Fruit fly (Drosophila melanogaster) whole organism, adult: Measurements from ENCODE around the gene CG8851.

Experiments
- CG11617 ChIP-seq: fragments of 200-800 bp; sonication (Bioruptor generic); optimal IDR thresholded peaks from 2 replicates; lab custom pipeline; 2017; ENCODE audit warnings: mild to moderate bottlenecking, missing biosample characterization, missing genetic modification reagents, missing genetic modification characterization
- CG12768 ChIP-seq: fragments of 200-800 bp; sonication (Bioruptor generic); optimal IDR thresholded peaks from 2 replicates; lab custom pipeline; 2017; ENCODE audit warnings: missing biosample characterization, missing genetic modification characterization, mild to moderate bottlenecking, moderate library complexity, missing genetic modification reagents
- CG14711 ChIP-seq: fragments of 200-800 bp; sonication (Bioruptor generic); optimal IDR thresholded peaks from 2 replicates; lab custom pipeline; 2018; ENCODE audit warnings: missing biosample characterization, mild to moderate bottlenecking, missing genetic modification characterization, moderate library complexity
- CG1620 ChIP-seq: fragments of 200-800 bp; sonication (Bioruptor generic); optimal IDR thresholded peaks from 2 replicates; lab custom pipeline; 2016; ENCODE audit warnings: missing biosample characterization, missing genetic modification characterization
- CG33017 ChIP-seq: fragments of 200-800 bp; sonication (Bioruptor generic); optimal IDR thresholded peaks from 2 replicates; lab custom pipeline; 2018; ENCODE audit warnings: missing biosample characterization, mild to moderate bottlenecking, missing genetic modification characterization, moderate library complexity
- CG5204 ChIP-seq: fragments of 200-800 bp; sonication (Bioruptor generic); optimal IDR thresholded peaks from 2 replicates; lab custom pipeline; 2016; ENCODE audit warnings: missing biosample characterization, missing genetic modification characterization
- CG7045 ChIP-seq: fragments of 200-800 bp; sonication (Bioruptor generic); optimal IDR thresholded peaks from 2 replicates; lab custom pipeline; 2017; ENCODE audit warnings: missing biosample characterization, mild to moderate bottlenecking, missing genetic modification characterization
- CG7101 ChIP-seq: fragments of 200-800 bp; sonication (Bioruptor generic); optimal IDR thresholded peaks from 2 replicates; lab custom pipeline; 2018; ENCODE audit warnings: missing biosample characterization, mild to moderate bottlenecking, missing genetic modification characterization, moderate library complexity
- Clk ChIP-seq: fragments of 200-800 bp; sonication (Bioruptor generic); optimal IDR thresholded peaks from 2 replicates; lab custom pipeline; 2017; ENCODE audit warnings: missing biosample characterization, missing genetic modification characterization
- Crg-1 ChIP-seq: fragments of 200-800 bp; sonication (Bioruptor generic); optimal IDR thresholded peaks from 2 replicates; lab custom pipeline; 2016; ENCODE audit warnings: missing biosample characterization, missing genetic modification characterization
- Hr96 ChIP-seq: fragments of 200-800 bp; sonication (Bioruptor generic); optimal IDR thresholded peaks from 2 replicates; lab custom pipeline; 2016; ENCODE audit warnings: missing biosample characterization, missing genetic modification characterization
- Mnt ChIP-seq: fragments of 200-800 bp; sonication (Bioruptor generic); optimal IDR thresholded peaks from 2 replicates; lab custom pipeline; 2016; ENCODE audit warnings: missing biosample characterization, mild to moderate bottlenecking, missing genetic modification characterization
- bab1 ChIP-seq: fragments of 200-800 bp; sonication (Bioruptor generic); optimal IDR thresholded peaks from 3 replicates; lab custom pipeline; 2019; ENCODE audit warnings: missing biosample characterization, mild to moderate bottlenecking, missing genetic modification characterization, moderate library complexity
- cic ChIP-seq: fragments of 200-800 bp; sonication (Bioruptor generic); optimal IDR thresholded peaks from 2 replicates; lab custom pipeline; 2017; ENCODE audit warnings: missing biosample characterization, mild to moderate bottlenecking, missing genetic modification characterization, moderate library complexity
- cnc ChIP-seq, 2 experiments: fragments of >200 bp; optimal IDR thresholded peaks; 2 replicates each; lab custom pipeline; 2017
- kay ChIP-seq: fragments of 200-800 bp; sonication (Bioruptor generic); peaks from one replicate; lab custom pipeline; 2016; ENCODE audit warnings: missing biosample characterization, missing genetic modification characterization, borderline replicate concordance
- ovo ChIP-seq: fragments of 200-800 bp; sonication (Bioruptor generic); optimal IDR thresholded peaks from 2 replicates; lab custom pipeline; 2016; ENCODE audit warnings: missing biosample characterization, missing genetic modification characterization
- pad ChIP-seq: fragments of 200-800 bp; sonication (Bioruptor generic); optimal IDR thresholded peaks from 3 replicates; lab custom pipeline; 2017; ENCODE audit warnings: missing biosample characterization, missing genetic modification characterization, mild to moderate bottlenecking, moderate library complexity, missing genetic modification reagents
- tj ChIP-seq: fragments of 200-800 bp; sonication (Bioruptor generic); optimal IDR thresholded peaks from 3 replicates; lab custom pipeline; 2017; ENCODE audit warnings: missing biosample characterization, mild to moderate bottlenecking, missing genetic modification characterization, moderate library complexity
- toe ChIP-seq: fragments of 200-800 bp; sonication (Bioruptor generic); optimal IDR thresholded peaks from 2 replicates; lab custom pipeline; 2016; ENCODE audit warnings: missing biosample characterization, missing genetic modification characterization

The CG8851 gene

DNA sequence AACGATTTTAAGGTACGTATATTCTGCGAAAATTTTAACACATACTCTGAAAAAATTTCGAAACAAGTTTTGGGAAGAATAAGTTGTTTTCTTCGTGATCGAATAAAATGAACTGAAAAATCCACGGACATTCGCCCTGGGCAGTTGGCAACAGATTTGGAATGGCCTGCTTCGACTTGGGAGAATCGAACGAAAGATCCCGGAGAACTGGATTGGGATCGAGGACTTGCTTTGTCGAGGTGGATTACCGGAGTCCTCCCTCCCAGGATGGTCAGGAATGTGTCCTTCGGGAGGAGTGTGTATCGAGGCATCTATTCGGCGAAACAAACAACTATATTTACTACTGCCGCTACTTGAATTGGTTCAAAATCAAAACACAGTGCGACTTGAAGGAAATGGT, at the start of gene CG8851, which contains the start of gene CG3213:
CG8851 (plus strand) TSS at position 127 of the 400 bp plus-strand sequence.
CG3213 (minus strand) TSS at position 101 of the 400 bp plus-strand sequence.
- TF ChIP-seq bab1 (GFP tag; lab: Kevin White, UChicago) (no peak), ovo (no peak), pad (no peak), Hr96 (no peak), toe (GFP tag; lab: Kevin White, UChicago) (no peak), CG14711 (no peak), cic (GFP tag; lab: Kevin White, UChicago) (no peak), CG5204 (GFP tag; lab: Kevin White, UChicago) (no peak), Crg-1 (GFP tag; lab: Kevin White, UChicago) (no peak), Mnt (no peak), kay (GFP tag; lab: Kevin White, UChicago) (no peak), tj (GFP tag; lab: Kevin White, UChicago) (no peak), CG11617 (GFP tag; lab: Kevin White, UChicago) (no peak), cnc (optimal IDR thresholded peaks at IDR 0.05; lab: Kevin White, UChicago) (no peak), CG12768 (no peak), CG7101 (tag; lab: Kevin White, UChicago) (no peak), CG1620 (GFP tag; lab: Kevin White, UChicago) (no peak)

DNA sequence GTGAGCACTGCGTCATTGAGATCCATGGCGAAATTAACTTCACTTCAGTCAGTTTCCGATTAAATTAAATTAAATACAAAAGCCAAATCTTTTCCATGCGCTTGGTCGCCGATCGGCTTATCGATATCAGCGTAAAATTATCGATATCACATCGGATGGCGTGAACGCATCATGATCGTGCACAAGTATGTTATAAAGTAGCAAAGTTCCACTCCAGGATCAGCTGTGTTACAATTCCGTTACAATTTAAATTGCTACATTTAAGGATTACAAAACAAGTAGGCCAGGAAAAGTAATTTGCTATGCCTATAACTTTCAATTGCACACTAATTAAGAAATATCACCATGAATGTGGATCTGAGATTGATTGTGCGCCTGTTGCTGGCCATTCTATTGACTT, 49.6 kb upstream of the CG8851 start, which contains the start of the genes Pif1 and CG31776:
Pif1 (minus strand) TSS at position 136 of the 400 bp plus-strand sequence.
CG31776 (plus strand) TSS at position 314 of the 400 bp plus-strand sequence.
- TF ChIP-seq kay (GFP tag; lab: Kevin White, UChicago) (no peak), bab1 (GFP tag; lab: Kevin White, UChicago) (peak; percentile 40), Hr96 (no peak), ovo (no peak), CG7101 (tag; lab: Kevin White, UChicago) (no peak), pad (no peak), Mnt (peak; percentile 70), CG12768 (no peak), Crg-1 (GFP tag; lab: Kevin White, UChicago) (no peak), CG7045 (GFP tag; lab: Kevin White, UChicago) (no peak), CG14711 (no peak), CG5204 (GFP tag; lab: Kevin White, UChicago) (no peak), CG33017 (tag; lab: Kevin White, UChicago) (no peak), toe (GFP tag; lab: Kevin White, UChicago) (no peak), Clk (GFP tag; lab: Kevin White, UChicago) (no peak), CG11617 (GFP tag; lab: Kevin White, UChicago) (no peak), CG1620 (GFP tag; lab: Kevin White, UChicago) (no peak), cnc (optimal IDR thresholded peaks at IDR 0.05; lab: Kevin White, UChicago) (peak in 1 of 2 experiments; percentile 12), tj (GFP tag; lab: Kevin White, UChicago) (no peak), cic (GFP tag; lab: Kevin White, UChicago) (no peak)

DNA sequence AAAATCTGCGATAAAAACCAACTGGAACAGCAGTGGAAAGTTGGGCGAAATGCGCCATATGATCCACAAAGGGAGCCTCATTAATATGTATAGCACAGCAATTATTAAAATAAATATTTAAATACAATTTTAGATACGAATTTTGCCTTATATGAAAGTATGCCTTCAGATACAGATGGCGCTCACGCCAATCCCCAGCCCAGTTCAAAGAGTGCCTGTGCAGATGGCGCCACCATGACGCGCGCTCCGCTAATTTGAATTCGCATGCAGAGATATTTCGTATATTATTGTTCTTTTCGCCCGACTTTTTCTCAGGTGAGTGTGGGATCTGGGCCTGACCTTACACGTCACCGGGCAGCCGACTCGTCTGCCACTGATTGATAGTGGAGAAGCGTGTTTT, 47.2 kb upstream of the CG8851 start, which contains the start of gene Pgant4:
Pgant4 (plus strand) TSS at position 362 of the 400 bp plus-strand sequence.
- TF ChIP-seq CG12768 (no peak), bab1 (GFP tag; lab: Kevin White, UChicago) (no peak), cnc (optimal IDR thresholded peaks at IDR 0.05; lab: Kevin White, UChicago) (no peak), CG11617 (GFP tag; lab: Kevin White, UChicago) (no peak), ovo (no peak), CG33017 (tag; lab: Kevin White, UChicago) (no peak), Hr96 (peak; percentile 49), kay (GFP tag; lab: Kevin White, UChicago) (no peak), cic (GFP tag; lab: Kevin White, UChicago) (no peak), CG5204 (GFP tag; lab: Kevin White, UChicago) (no peak), CG1620 (GFP tag; lab: Kevin White, UChicago) (peak; percentile 73), CG14711 (no peak), tj (GFP tag; lab: Kevin White, UChicago) (no peak), Mnt (peak; percentile 33), pad (peak; percentile 1), CG7045 (GFP tag; lab: Kevin White, UChicago) (no peak), toe (GFP tag; lab: Kevin White, UChicago) (no peak), Clk (GFP tag; lab: Kevin White, UChicago) (no peak), Crg-1 (GFP tag; lab: Kevin White, UChicago) (no peak), CG7101 (tag; lab: Kevin White, UChicago) (peak; percentile 44)

DNA sequence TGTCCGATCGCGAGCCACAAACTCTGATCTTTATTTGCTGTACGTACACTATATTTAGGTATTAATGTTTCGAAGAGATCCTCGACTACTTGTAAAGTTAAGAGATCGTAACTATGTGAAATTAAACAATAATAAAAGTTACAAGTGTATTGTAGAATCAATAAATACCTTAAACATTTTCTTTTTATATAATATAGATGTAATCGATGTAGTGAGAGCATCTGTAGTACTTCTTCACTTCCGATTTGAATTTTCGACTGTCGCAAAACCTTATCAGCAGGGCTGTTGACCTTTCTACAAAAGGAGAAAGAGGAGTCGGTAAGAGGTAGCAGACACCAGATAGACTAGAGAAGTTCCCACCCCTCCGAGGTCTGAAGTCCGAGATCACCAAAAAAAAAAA, 44.3 kb upstream of the CG8851 start:
- TF ChIP-seq CG7101 (tag; lab: Kevin White, UChicago): no peak
- no peak for TF ChIP-seq cnc (optimal IDR thresholded peaks at IDR 0.05; lab: Kevin White, UChicago)
- TF ChIP-seq Mnt: no peak
- no peak for TF ChIP-seq CG1620 (GFP tag; lab: Kevin White, UChicago)
- TF ChIP-seq ovo: no peak
- TF ChIP-seq CG33017 (tag; lab: Kevin White, UChicago): no peak
- no peak for TF ChIP-seq Hr96
- TF ChIP-seq Clk (GFP tag; lab: Kevin White, UChicago): no peak
- no peak for TF ChIP-seq CG11617 (GFP tag; lab: Kevin White, UChicago)

DNA sequence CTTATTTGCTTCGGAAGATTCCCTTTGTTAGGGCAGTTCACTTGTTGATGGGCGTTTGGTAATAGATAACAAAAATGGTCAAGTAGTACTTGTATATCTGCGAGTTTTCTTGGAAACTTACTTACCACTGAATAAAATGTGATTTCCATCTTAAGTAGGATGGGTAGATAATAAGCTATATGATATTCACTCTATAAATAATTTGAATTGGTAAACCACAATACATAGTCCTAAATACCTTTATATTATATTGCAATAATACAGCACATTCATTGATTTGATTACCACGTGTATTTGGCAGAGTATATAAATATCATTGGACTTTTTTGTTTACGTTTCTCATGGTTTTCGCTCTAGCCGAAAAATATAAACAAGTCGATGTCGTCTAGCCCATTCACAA, 43.5 kb upstream of the CG8851 start:
- TF ChIP-seq CG14711 (no peak), ovo (no peak), Mnt (no peak), tj (GFP tag; lab: Kevin White, UChicago) (no peak), Hr96 (no peak), CG1620 (GFP tag; lab: Kevin White, UChicago) (no peak), CG12768 (no peak), CG11617 (GFP tag; lab: Kevin White, UChicago) (no peak), CG5204 (GFP tag; lab: Kevin White, UChicago) (no peak), cic (GFP tag; lab: Kevin White, UChicago) (no peak), pad (no peak), toe (GFP tag; lab: Kevin White, UChicago) (no peak), Crg-1 (GFP tag; lab: Kevin White, UChicago) (no peak), bab1 (GFP tag; lab: Kevin White, UChicago) (no peak), cnc (optimal IDR thresholded peaks at IDR 0.05; lab: Kevin White, UChicago) (no peak), Clk (GFP tag; lab: Kevin White, UChicago) (no peak), CG33017 (tag; lab: Kevin White, UChicago) (no peak), CG7101 (tag; lab: Kevin White, UChicago) (no peak)
